Worm (Caenorhabditis elegans) whole organism, early embryonic: Measurements from ENCODE around the gene Y7A9D.1.
"Not testable (repeated sequence)": the region's sequence is repeated elsewhere in the genome, so short reads cannot be mapped to it uniquely, and the experiment has no call there.

Experiments used
- B0310.2 ChIP-seq: sonication (generic microtip); optimal IDR thresholded peaks from 2 replicates; lab custom pipeline; 2016; ENCODE audit warnings: mild to moderate bottlenecking, missing genetic modification characterization, missing compliant biosample characterization
- F13C5.2 ChIP-seq: sonication (generic microtip); optimal IDR thresholded peaks from 2 replicates; lab custom pipeline; 2017; ENCODE audit warnings: mild to moderate bottlenecking, missing genetic modification characterization, inconsistent platforms, missing compliant biosample characterization
- aly-1 ChIP-seq: sonication (generic microtip); optimal IDR thresholded peaks from 2 replicates; lab custom pipeline; 2016; ENCODE audit warnings: missing genetic modification characterization, missing compliant biosample characterization
- ama-1 ChIP-seq: fragments of 150-350 bp; optimal IDR thresholded peaks from 2 replicates; lab custom pipeline; 2014
- ceh-13 ChIP-seq: fragments of 200-800 bp; sonication (Bioruptor generic); optimal IDR thresholded peaks from 2 replicates; lab custom pipeline; 2018; ENCODE audit warnings: mild to moderate bottlenecking, missing genetic modification characterization, missing compliant biosample characterization
- ceh-36 ChIP-seq: sonication (generic microtip); optimal IDR thresholded peaks from 2 replicates; lab custom pipeline; 2016; ENCODE audit warnings: missing genetic modification characterization, inconsistent platforms, missing compliant biosample characterization
- ets-7 ChIP-seq: sonication (generic microtip); optimal IDR thresholded peaks from 2 replicates; lab custom pipeline; 2016; ENCODE audit warnings: missing genotype, missing genetic modification characterization, missing compliant biosample characterization
- flt-1 ChIP-seq: fragments of 200-800 bp; sonication (Bioruptor generic); IDR thresholded peaks from 2 replicates; pipeline ENCODE4 v1.3.6; 2022; ENCODE audit warnings: missing genetic modification characterization, missing compliant biosample characterization
- hmbx-1 ChIP-seq: sonication (generic microtip); optimal IDR thresholded peaks from 2 replicates; lab custom pipeline; 2016; ENCODE audit warnings: mild to moderate bottlenecking, missing genetic modification characterization, missing compliant biosample characterization
- hmg-4 ChIP-seq: fragments of 200-800 bp; sonication (Bioruptor generic); optimal IDR thresholded peaks from 2 replicates; lab custom pipeline; 2018; ENCODE audit warnings: mild to moderate bottlenecking, missing genetic modification characterization, missing compliant biosample characterization
- hnd-1 ChIP-seq: sonication (generic microtip); optimal IDR thresholded peaks from 2 replicates; lab custom pipeline; 2016; ENCODE audit warnings: missing genetic modification characterization, missing compliant biosample characterization
- pes-1 ChIP-seq: fragments of 200-800 bp; sonication (Bioruptor generic); IDR thresholded peaks from 2 replicates; pipeline ENCODE4 v1.3.6; 2022; ENCODE audit warnings: missing genetic modification reagents, missing genetic modification characterization, missing compliant biosample characterization
- scrt-1 ChIP-seq: fragments of 200-800 bp; sonication (Bioruptor generic); IDR thresholded peaks from 2 replicates; pipeline ENCODE4 v1.3.6; 2022; ENCODE audit warnings: missing genetic modification characterization, missing compliant biosample characterization
- sea-1 ChIP-seq: fragments of 200-800 bp; sonication (Bioruptor generic); conservative IDR thresholded peaks from 2 replicates; pipeline ENCODE4 v1.3.6; 2022; ENCODE audit warnings: missing genetic modification characterization, missing compliant biosample characterization
- tbx-11 ChIP-seq: fragments of 200-800 bp; sonication (Bioruptor generic); IDR thresholded peaks from 2 replicates; pipeline ENCODE4 v1.3.6; 2022; ENCODE audit warnings: missing genetic modification characterization, missing compliant biosample characterization
- tbx-37 ChIP-seq: fragments of 200-800 bp; sonication (Bioruptor generic); conservative IDR thresholded peaks from 2 replicates; pipeline ENCODE4 v1.3.6; 2022; ENCODE audit warnings: missing genetic modification reagents, missing genetic modification characterization, missing compliant biosample characterization
- tra-4 ChIP-seq: sonication (generic microtip); optimal IDR thresholded peaks from 2 replicates; lab custom pipeline; 2017; ENCODE audit warnings: missing genetic modification characterization, missing compliant biosample characterization

Y7A9D.1 gene

DNA sequence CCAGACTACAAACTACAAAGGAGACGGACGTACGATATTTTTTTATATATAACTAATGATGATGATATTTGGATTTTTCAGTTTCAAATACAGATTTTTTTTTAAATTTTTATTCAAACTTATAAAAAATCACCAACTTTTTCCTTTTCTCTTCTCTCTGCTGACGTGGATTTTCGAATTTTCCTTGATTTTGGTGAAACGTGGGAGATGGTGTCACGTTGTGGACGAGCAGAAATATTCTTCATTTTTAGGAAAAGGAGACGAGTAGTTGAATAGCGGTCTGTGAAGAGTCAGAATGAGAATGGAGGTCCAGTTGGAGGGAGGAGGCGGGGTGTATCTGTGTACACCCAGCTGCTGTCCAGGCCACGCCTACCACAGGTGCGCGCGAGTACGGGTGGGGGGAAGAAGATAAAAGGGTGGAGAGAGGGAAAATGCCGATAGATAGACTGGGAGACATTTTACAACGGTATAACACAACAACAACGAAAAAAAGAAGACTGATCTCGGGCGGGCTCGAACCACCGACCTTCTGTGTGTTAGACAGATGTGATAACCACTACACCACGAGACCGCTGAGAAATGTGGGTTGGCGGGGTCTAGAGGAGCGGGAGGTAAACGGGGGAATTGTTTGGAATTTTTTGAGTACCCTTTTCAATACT is at the start of gene Y7A9D.1:
TSS of gene Y7A9D.1 (minus strand) at position 283 of the 659 bp plus-strand sequence.
- TF ChIP-seq hnd-1 (tag; lab: Kevin White, UChicago), result peak; percentile 17
- TF ChIP-seq tbx-37 (GFP tag; lab: Robert Waterston, UW), result peak; percentile 79
- peak; percentile 68 for TF ChIP-seq ama-1 (lab: Kevin White, UChicago)
- TF ChIP-seq tbx-11, result peak; percentile 59
- TF ChIP-seq pes-1, result peak; percentile 87
- no peak for TF ChIP-seq tra-4 (tag; lab: Kevin White, UChicago)
- peak; percentile 47 for TF ChIP-seq ceh-13 (GFP tag; lab: Kevin White, UChicago)
- peak; percentile 82 for TF ChIP-seq scrt-1
- TF ChIP-seq ceh-36 (tag; lab: Kevin White, UChicago), result peak; percentile 41
- peak; percentile 77 for TF ChIP-seq sea-1 (GFP tag; lab: Robert Waterston, UW)
- TF ChIP-seq ets-7 (tag; lab: Kevin White, UChicago), result peak; percentile 49
- TF ChIP-seq aly-1 (tag; lab: Kevin White, UChicago), result peak; percentile 84
- peak; percentile 57 for TF ChIP-seq B0310.2
- peak; percentile 32 for TF ChIP-seq hmbx-1 (tag; lab: Kevin White, UChicago)
- TF ChIP-seq hmg-4 (GFP tag; lab: Kevin White, UChicago), result peak; percentile 95
- TF ChIP-seq F13C5.2 (tag; lab: Kevin White, UChicago), result peak; percentile 86
- peak; percentile 81 for TF ChIP-seq flt-1 (GFP tag; lab: Robert Waterston, UW)

DNA sequence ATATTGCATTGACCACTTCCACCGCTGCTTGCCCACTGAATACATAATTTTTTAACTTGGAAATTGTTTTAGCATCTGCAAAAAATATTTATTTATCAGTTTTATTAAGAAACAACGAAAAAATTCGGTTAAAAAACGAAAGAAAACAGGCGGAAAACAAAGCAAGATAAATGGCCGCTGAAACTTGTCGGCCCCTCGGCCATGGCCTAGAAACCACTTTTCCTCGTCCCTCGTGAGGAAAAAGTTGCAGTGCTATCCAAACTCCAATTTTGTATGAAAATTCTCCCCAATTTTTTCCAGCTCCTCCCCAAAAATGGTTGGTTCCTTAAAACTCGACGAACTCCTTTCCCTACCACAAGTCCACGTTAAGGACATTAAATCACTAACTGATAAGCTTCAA is 42.3 kb upstream of the Y7A9D.1 start, which contains the start of gene Y10G11A.1:
TSS of gene Y10G11A.1 (plus strand) at position 301 of the 400 bp plus-strand sequence.
- TF ChIP-seq tbx-11; tra-4 (tag; lab: Kevin White, UChicago); flt-1 (GFP tag; lab: Robert Waterston, UW): not testable (repeated sequence)

DNA sequence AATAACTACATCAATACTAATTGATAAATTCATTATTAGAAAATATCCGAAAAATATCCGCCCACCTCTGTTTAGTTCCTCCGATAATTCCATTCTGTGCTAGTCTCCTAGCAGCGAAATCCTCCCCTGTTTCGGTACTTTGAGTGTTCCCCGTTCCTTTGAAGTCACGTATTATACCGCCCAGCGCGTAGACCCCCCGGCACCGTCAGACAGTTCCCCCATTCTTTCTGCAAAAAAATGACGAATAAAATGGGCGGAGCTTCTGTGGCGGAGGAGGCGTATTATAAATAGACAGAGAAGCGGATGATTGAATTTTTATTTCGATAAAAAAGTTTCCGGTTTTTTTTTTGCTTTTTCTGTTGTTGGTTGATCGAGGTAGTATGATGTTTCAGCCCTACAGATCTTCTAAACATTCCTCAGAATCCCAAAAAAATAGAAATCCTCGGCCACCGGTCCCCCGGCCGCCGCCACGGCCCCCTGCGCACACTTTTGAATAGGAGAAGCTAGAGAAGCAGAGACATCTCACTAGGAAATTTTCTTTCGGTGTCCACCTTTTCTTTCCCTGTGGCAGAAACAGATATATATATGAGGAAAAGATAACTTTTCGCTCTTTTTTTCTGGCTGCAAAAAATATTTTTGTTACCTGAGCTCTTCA is 40.0 kb upstream of the Y7A9D.1 start:
- TF ChIP-seq sea-1 (GFP tag; lab: Robert Waterston, UW), result no peak
- no peak for TF ChIP-seq scrt-1
- TF ChIP-seq ceh-13 (GFP tag; lab: Kevin White, UChicago), result no peak
- TF ChIP-seq flt-1 (GFP tag; lab: Robert Waterston, UW), result no peak
- TF ChIP-seq hmbx-1 (tag; lab: Kevin White, UChicago), result no peak
- no peak for TF ChIP-seq ceh-36 (tag; lab: Kevin White, UChicago)
- no peak for TF ChIP-seq B0310.2
- TF ChIP-seq tbx-11, result no peak
- TF ChIP-seq hmg-4 (GFP tag; lab: Kevin White, UChicago), result no peak
- TF ChIP-seq hnd-1 (tag; lab: Kevin White, UChicago), result no peak
- no peak for TF ChIP-seq tbx-37 (GFP tag; lab: Robert Waterston, UW)
- no peak for TF ChIP-seq tra-4 (tag; lab: Kevin White, UChicago)
- TF ChIP-seq pes-1, result no peak
- TF ChIP-seq aly-1 (tag; lab: Kevin White, UChicago), result no peak
- TF ChIP-seq F13C5.2 (tag; lab: Kevin White, UChicago), result no peak
- no peak for TF ChIP-seq ets-7 (tag; lab: Kevin White, UChicago)
- TF ChIP-seq ama-1 (lab: Kevin White, UChicago), result no peak

DNA sequence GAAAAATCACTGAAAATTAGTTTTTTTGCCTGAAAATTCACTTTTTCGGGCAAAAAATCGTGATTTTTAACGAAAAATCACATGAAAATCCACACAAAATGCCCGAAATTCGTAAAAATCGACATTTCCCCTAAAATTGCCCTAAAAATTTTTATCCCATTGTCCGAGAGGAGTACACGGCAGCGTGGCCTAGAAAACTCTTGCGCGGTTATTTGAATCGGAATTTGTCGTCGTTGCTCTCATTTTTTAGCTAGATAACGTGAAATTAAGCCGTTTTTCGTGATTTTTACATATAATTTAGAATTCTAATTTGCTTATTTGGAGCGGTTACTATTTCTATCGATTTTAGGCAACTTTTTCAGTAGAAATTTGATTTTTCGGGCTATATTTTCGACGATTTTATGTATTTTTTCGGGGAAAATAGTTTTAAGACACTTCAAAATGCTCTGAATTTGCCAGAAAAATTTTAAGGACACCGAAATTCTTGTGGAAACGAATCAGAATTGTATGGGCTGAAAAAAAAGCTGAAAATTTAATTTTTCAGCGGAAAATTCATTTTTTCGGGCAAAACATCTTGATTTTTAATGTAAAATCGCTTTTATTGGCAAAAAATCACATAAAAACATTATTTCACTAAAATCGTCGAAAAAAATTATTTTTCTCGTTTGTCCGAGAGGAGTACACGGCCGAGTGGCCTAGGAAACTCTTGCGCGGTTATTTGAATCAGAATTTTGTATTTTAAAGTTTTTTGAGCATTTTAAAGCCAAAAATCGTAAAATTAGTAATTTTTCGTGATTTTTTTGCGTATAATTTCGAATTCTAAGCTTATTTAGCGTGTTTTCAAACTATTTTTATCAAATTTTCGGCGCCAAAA is 33.3 kb upstream of the Y7A9D.1 start:
- TF ChIP-seq ceh-36 (tag; lab: Kevin White, UChicago), result no peak
- no peak for TF ChIP-seq tbx-11
- TF ChIP-seq flt-1 (GFP tag; lab: Robert Waterston, UW), result no peak
- TF ChIP-seq tbx-37 (GFP tag; lab: Robert Waterston, UW), result peak; percentile 80
- TF ChIP-seq pes-1, result peak; percentile 74
- 0 out of 2 replicates have a peak, but pooled peaks have one; percentile 9 for TF ChIP-seq sea-1 (GFP tag; lab: Robert Waterston, UW)
- no peak for TF ChIP-seq scrt-1
- no peak for TF ChIP-seq hnd-1 (tag; lab: Kevin White, UChicago)
- no peak for TF ChIP-seq tra-4 (tag; lab: Kevin White, UChicago)
- no peak for TF ChIP-seq aly-1 (tag; lab: Kevin White, UChicago)
- no peak for TF ChIP-seq ama-1 (lab: Kevin White, UChicago)
- TF ChIP-seq hmg-4 (GFP tag; lab: Kevin White, UChicago), result no peak
- TF ChIP-seq ceh-13 (GFP tag; lab: Kevin White, UChicago), result no peak
- no peak for TF ChIP-seq ets-7 (tag; lab: Kevin White, UChicago)
- peak; percentile 5 for TF ChIP-seq F13C5.2 (tag; lab: Kevin White, UChicago)
- no peak for TF ChIP-seq B0310.2
- no peak for TF ChIP-seq hmbx-1 (tag; lab: Kevin White, UChicago)

- no peak for TF ChIP-seq sea-1 (GFP tag; lab: Robert Waterston, UW)
- TF ChIP-seq aly-1 (tag; lab: Kevin White, UChicago), result no peak
- no peak for TF ChIP-seq tra-4 (tag; lab: Kevin White, UChicago)
- TF ChIP-seq ceh-36 (tag; lab: Kevin White, UChicago), result no peak
- no peak for TF ChIP-seq tbx-11
- TF ChIP-seq pes-1, result no peak
- no peak for TF ChIP-seq ama-1 (lab: Kevin White, UChicago)
- TF ChIP-seq B0310.2, result no peak
- TF ChIP-seq F13C5.2 (tag; lab: Kevin White, UChicago), result no peak
- no peak for TF ChIP-seq scrt-1
- TF ChIP-seq hnd-1 (tag; lab: Kevin White, UChicago), result no peak
- no peak for TF ChIP-seq ceh-13 (GFP tag; lab: Kevin White, UChicago)
- TF ChIP-seq flt-1 (GFP tag; lab: Robert Waterston, UW), result no peak
Observed at ce11 chrIV:16411713-16412112, 29.7 kb upstream of the Y7A9D.1 start, which contains the start of gene Y65A5A.2. Gene Y65A5A.2, plus strand, starts transcription at chrIV:16412020.
